Fruit fly (Drosophila melanogaster): Measurements from ENCODE around the gene scpr-A.
A peak's percentile ranks its signal among the peaks of the same experiment; 100 is the strongest.

Gene scpr-A

dm6 chr3R:11211291-11212061, 29.5 kb upstream of the scpr-A start:
- TF ChIP-seq br (GFP tag; optimal IDR thresholded peaks at IDR 0.05) (peak; percentile 36), Dfd (GFP tag; optimal IDR thresholded peaks at IDR 0.05) (no peak), Dif (GFP tag; optimal IDR thresholded peaks at IDR 0.05; ENCODE audit: partially characterized antibody) (no peak), Hr83 (GFP tag; optimal IDR thresholded peaks at IDR 0.05; ENCODE audit: poor library complexity, severe bottlenecking) (peak; percentile 66), sv (GFP tag; optimal IDR thresholded peaks at IDR 0.05) (peak; percentile 55), Abd-B (GFP tag; optimal IDR thresholded peaks at IDR 0.05) (no peak), dsf (GFP tag; optimal IDR thresholded peaks at IDR 0.05; ENCODE audit: borderline replicate concordance) (no peak), ey (GFP tag; optimal IDR thresholded peaks at IDR 0.05) (peak; percentile 65), CrebA (GFP tag; optimal IDR thresholded peaks at IDR 0.05; ENCODE audit: borderline replicate concordance) (no peak), Jra (GFP tag; optimal IDR thresholded peaks at IDR 0.05) (peak; percentile 88), psq (GFP tag; optimal IDR thresholded peaks at IDR 0.05) (peak; percentile 63), Hnf4 (GFP tag; optimal IDR thresholded peaks at IDR 0.05) (peak; percentile 61), N (GFP tag; optimal IDR thresholded peaks at IDR 0.05) (no peak), Myc (optimal IDR thresholded peaks at IDR 0.05) (peak; percentile 71), HLH106 (tag; optimal IDR thresholded peaks at IDR 0.05) (peak; percentile 73), sage (GFP tag; optimal IDR thresholded peaks at IDR 0.05) (no peak), h (GFP tag; optimal IDR thresholded peaks at IDR 0.05) (peak; percentile 74), rgr (GFP tag; optimal IDR thresholded peaks at IDR 0.05) (peak; percentile 77), woc (GFP tag; optimal IDR thresholded peaks at IDR 0.05) (peak; percentile 82), dmrt93B (GFP tag; optimal IDR thresholded peaks at IDR 0.05) (peak; percentile 41), dl (GFP tag; optimal IDR thresholded peaks at IDR 0.05; ENCODE audit: insufficient read depth in 1 of 2, partially characterized antibody in 2 of 2) (peak in 1 of 2 experiments; percentile 4), CG9705 (GFP tag; optimal IDR thresholded peaks at IDR 0.05) (peak; percentile 40), brk (GFP tag; optimal IDR thresholded peaks at IDR 0.05) (no peak), foxo (GFP tag; optimal IDR thresholded peaks at IDR 0.05) (peak in 1 of 2 experiments; percentile 80), Hr78 (GFP tag; optimal IDR thresholded peaks at IDR 0.05) (no peak), Rel (GFP tag; optimal IDR thresholded peaks at IDR 0.05) (no peak), Rel (tag; optimal IDR thresholded peaks at IDR 0.05) (peak; percentile 64), Sp1 (GFP tag; optimal IDR thresholded peaks at IDR 0.05) (peak; percentile 59), fru (GFP tag; optimal IDR thresholded peaks at IDR 0.05) (peak; percentile 60), OdsH (GFP tag; optimal IDR thresholded peaks at IDR 0.05) (peak; percentile 62), pan (optimal IDR thresholded peaks at IDR 0.05) (no peak)

- TF ChIP-seq ey (GFP tag; optimal IDR thresholded peaks at IDR 0.05) = peak; percentile 61
- TF ChIP-seq Hr83 (GFP tag; optimal IDR thresholded peaks at IDR 0.05; ENCODE audit: poor library complexity, severe bottlenecking) = peak; percentile 39
- no peak for TF ChIP-seq Dif (GFP tag; optimal IDR thresholded peaks at IDR 0.05; ENCODE audit: partially characterized antibody)
- peak; percentile 44 for TF ChIP-seq Hnf4 (GFP tag; optimal IDR thresholded peaks at IDR 0.05)
- TF ChIP-seq sv (GFP tag; optimal IDR thresholded peaks at IDR 0.05) = no peak
- TF ChIP-seq N (GFP tag; optimal IDR thresholded peaks at IDR 0.05) = no peak
- TF ChIP-seq CrebA (GFP tag; optimal IDR thresholded peaks at IDR 0.05; ENCODE audit: borderline replicate concordance) = no peak
- no peak for TF ChIP-seq Hr78 (GFP tag; optimal IDR thresholded peaks at IDR 0.05)
- TF ChIP-seq lola (GFP tag; optimal IDR thresholded peaks at IDR 0.05) = no peak
- TF ChIP-seq tai (GFP tag; optimal IDR thresholded peaks at IDR 0.05) = no peak
- TF ChIP-seq woc (GFP tag; optimal IDR thresholded peaks at IDR 0.05) = peak; percentile 96
- no peak for TF ChIP-seq usp (GFP tag; optimal IDR thresholded peaks at IDR 0.05)
- no peak for TF ChIP-seq dsf (GFP tag; optimal IDR thresholded peaks at IDR 0.05; ENCODE audit: borderline replicate concordance)
- TF ChIP-seq Jra (GFP tag; optimal IDR thresholded peaks at IDR 0.05) = peak; percentile 22
- peak; percentile 84 for TF ChIP-seq HLH106 (tag; optimal IDR thresholded peaks at IDR 0.05)
- peak; percentile 58 for TF ChIP-seq Myc (optimal IDR thresholded peaks at IDR 0.05)
- peak; percentile 81 for TF ChIP-seq Sp1 (GFP tag; optimal IDR thresholded peaks at IDR 0.05)
- peak; percentile 33 for TF ChIP-seq OdsH (GFP tag; optimal IDR thresholded peaks at IDR 0.05)
- no peak for TF ChIP-seq Vsx2 (GFP tag; optimal IDR thresholded peaks at IDR 0.05; ENCODE audit: partially characterized antibody)
- TF ChIP-seq sage (GFP tag; optimal IDR thresholded peaks at IDR 0.05) = no peak
- TF ChIP-seq GATAd (GFP tag; optimal IDR thresholded peaks at IDR 0.05) = no peak
- TF ChIP-seq br (GFP tag; optimal IDR thresholded peaks at IDR 0.05) = peak; percentile 75
- TF ChIP-seq psq (GFP tag; optimal IDR thresholded peaks at IDR 0.05) = peak; percentile 78
- peak in 1 of 2 experiments; percentile 64 for TF ChIP-seq foxo (GFP tag; optimal IDR thresholded peaks at IDR 0.05)
- no peak for TF ChIP-seq brk (GFP tag; optimal IDR thresholded peaks at IDR 0.05)
- peak; percentile 30 for TF ChIP-seq CG32264 (GFP tag; optimal IDR thresholded peaks at IDR 0.05)
- peak; percentile 73 for TF ChIP-seq h (GFP tag; optimal IDR thresholded peaks at IDR 0.05)
- TF ChIP-seq pan (optimal IDR thresholded peaks at IDR 0.05) = no peak
- TF ChIP-seq Abd-B (GFP tag; optimal IDR thresholded peaks at IDR 0.05) = no peak
- no peak for TF ChIP-seq Rel (GFP tag; optimal IDR thresholded peaks at IDR 0.05)
- peak; percentile 44 for TF ChIP-seq Rel (tag; optimal IDR thresholded peaks at IDR 0.05)
- no peak for TF ChIP-seq dl (GFP tag; optimal IDR thresholded peaks at IDR 0.05; ENCODE audit: insufficient read depth in 1 of 2, partially characterized antibody in 2 of 2)
- peak; percentile 63 for TF ChIP-seq rgr (GFP tag; optimal IDR thresholded peaks at IDR 0.05)
- TF ChIP-seq CG9705 (GFP tag; optimal IDR thresholded peaks at IDR 0.05) = peak; percentile 59
- TF ChIP-seq dmrt93B (GFP tag; optimal IDR thresholded peaks at IDR 0.05) = peak; percentile 39
- TF ChIP-seq fru (GFP tag; optimal IDR thresholded peaks at IDR 0.05) = peak; percentile 86
Observed at dm6 chr3R:11214449-11214950, 26.5 kb upstream of the scpr-A start, which contains the start of gene ZnT86D. ZnT86D (minus strand) TSS chr3R:11214539.

All from whole organism, wandering third instar larva.